Worm (Caenorhabditis elegans) whole organism, mixed stage, embryonic: ENCODE results near the gene clec-156.

Experiments used
- blmp-1 ChIP-seq: fragments of 150-350 bp; optimal IDR thresholded peaks from 2 replicates; lab custom pipeline; 2014; ENCODE audit warnings: missing biosample characterization, missing genetic modification characterization
- ceh-83 ChIP-seq: fragments of 200-800 bp; sonication (Bioruptor generic); optimal IDR thresholded peaks from 2 replicates; lab custom pipeline; 2018; ENCODE audit warnings: mild to moderate bottlenecking, missing genetic modification characterization, missing compliant biosample characterization
- elt-1 ChIP-seq: sonication (generic microtip); optimal IDR thresholded peaks from 2 replicates; lab custom pipeline; 2017; ENCODE audit warnings: missing genetic modification characterization, mild to moderate bottlenecking, missing compliant biosample characterization, antibody characterized with exemption, moderate library complexity, borderline replicate concordance; ENCODE audit not compliant: insufficient read depth
- flh-1 ChIP-seq: fragments of 200-800 bp; sonication (Bioruptor generic); optimal IDR thresholded peaks from 2 replicates; lab custom pipeline; 2018; ENCODE audit warnings: mild to moderate bottlenecking, missing genetic modification characterization, moderate library complexity, missing compliant biosample characterization
- lsy-2 ChIP-seq: fragments of 150-350 bp; optimal IDR thresholded peaks from 2 replicates; lab custom pipeline; 2014; ENCODE audit warnings: missing biosample characterization, missing genetic modification characterization
- mep-1 ChIP-seq: fragments of 150-350 bp; optimal IDR thresholded peaks from 2 replicates; lab custom pipeline; 2017; ENCODE audit warnings: missing biosample characterization, missing genetic modification reagents, missing genetic modification characterization, inconsistent platforms
- snpc-4 ChIP-seq: fragments of 150-350 bp; optimal IDR thresholded peaks from 2 replicates; lab custom pipeline; 2014; ENCODE audit warnings: missing biosample characterization, missing genetic modification characterization
- unc-39 ChIP-seq: fragments of 150-350 bp; optimal IDR thresholded peaks from 2 replicates; lab custom pipeline; 2014; ENCODE audit warnings: missing biosample characterization, missing genetic modification characterization

- TF ChIP-seq blmp-1 (tag; lab: Kevin White, UChicago), result no peak
- no peak for TF ChIP-seq unc-39 (tag; lab: Kevin White, UChicago)
- TF ChIP-seq lsy-2, result no peak
- no peak for TF ChIP-seq mep-1
- TF ChIP-seq elt-1 (tag; lab: Kevin White, UChicago), result no peak
- no peak for TF ChIP-seq snpc-4 (tag; lab: Kevin White, UChicago)
- TF ChIP-seq ceh-83, result no peak
- no peak for TF ChIP-seq flh-1 (GFP tag; lab: Kevin White, UChicago)
Observed at ce11 chrIII:4859039-4859438, 17.0 kb upstream of the clec-156 start, which contains the start of gene C35D10.6.
